Fruit fly (Drosophila melanogaster) whole organism, embryonic: ENCODE results near the gene CG12948.

Experiments used
- ATbp ChIP-seq: fragments of 200-800 bp; sonication (Bioruptor generic); optimal IDR thresholded peaks from 2 replicates; lab custom pipeline; 2017; ENCODE audit warnings: missing biosample characterization, mild to moderate bottlenecking, missing genetic modification characterization, missing genetic modification reagents
- Bgb ChIP-seq: fragments of 200-800 bp; sonication (Bioruptor generic); IDR thresholded peaks from 2 replicates; pipeline ENCODE4 v1.3.6; 2022; ENCODE audit warnings: missing biosample characterization, missing genetic modification characterization; ENCODE audit not compliant: partially characterized antibody
- C15 ChIP-seq: fragments of 200-800 bp; sonication (Bioruptor generic); IDR thresholded peaks from 3 replicates; pipeline ENCODE4 v1.3.6; 2022; ENCODE audit warnings: missing biosample characterization, missing genetic modification characterization
- CG12236 ChIP-seq: fragments of 200-800 bp; sonication (Bioruptor generic); optimal IDR thresholded peaks from 2 replicates; lab custom pipeline; 2016; ENCODE audit warnings: missing biosample characterization, missing genetic modification characterization
- CG14050 ChIP-seq: fragments of 200-800 bp; sonication (Bioruptor generic); IDR thresholded peaks from 3 replicates; pipeline ENCODE4 v1.3.6; 2022; ENCODE audit warnings: missing biosample characterization, missing genetic modification characterization
- CG14441 ChIP-seq: fragments of 200-800 bp; sonication (Bioruptor generic); IDR thresholded peaks from 2 replicates; pipeline ENCODE4 v1.3.6; 2022; ENCODE audit warnings: missing biosample characterization, missing genetic modification characterization
- CG1529 ChIP-seq: fragments of 200-800 bp; sonication (Bioruptor generic); optimal IDR thresholded peaks from 3 replicates; lab custom pipeline; 2018; ENCODE audit warnings: missing biosample characterization, missing genetic modification characterization
- CG17361 ChIP-seq: fragments of 200-800 bp; sonication (Bioruptor generic); IDR thresholded peaks from 3 replicates; pipeline ENCODE4 v1.3.6; 2022; ENCODE audit warnings: missing biosample characterization, missing genetic modification characterization
- CG2120 ChIP-seq: fragments of 200-800 bp; sonication (Bioruptor generic); optimal IDR thresholded peaks from 3 replicates; lab custom pipeline; 2016; ENCODE audit warnings: missing biosample characterization, missing genetic modification characterization
- CG3995 ChIP-seq: fragments of 200-800 bp; sonication (Bioruptor generic); optimal IDR thresholded peaks from 3 replicates; lab custom pipeline; 2016; ENCODE audit warnings: missing biosample characterization, missing genetic modification characterization
- CG4282 ChIP-seq: fragments of 200-800 bp; sonication (Bioruptor generic); optimal IDR thresholded peaks from 2 replicates; lab custom pipeline; 2016; ENCODE audit warnings: missing biosample characterization, missing genetic modification characterization
- CG5245 ChIP-seq: fragments of 200-800 bp; sonication (Bioruptor generic); optimal IDR thresholded peaks from 3 replicates; lab custom pipeline; 2016; ENCODE audit warnings: missing biosample characterization, missing genetic modification characterization
- CG6854 ChIP-seq: fragments of 200-800 bp; sonication (Bioruptor generic); optimal IDR thresholded peaks from 3 replicates; lab custom pipeline; 2017; ENCODE audit warnings: missing biosample characterization, mild to moderate bottlenecking, missing genetic modification characterization
- CG7357 ChIP-seq: fragments of 200-800 bp; sonication (Bioruptor generic); IDR thresholded peaks from 3 replicates; pipeline ENCODE4 v1.3.6; 2022; ENCODE audit warnings: missing biosample characterization, missing genetic modification characterization
- CG7372 ChIP-seq: fragments of 200-800 bp; sonication (Bioruptor generic); IDR thresholded peaks from 2 replicates; pipeline ENCODE4 v1.3.6; 2022; ENCODE audit warnings: missing biosample characterization, missing genetic modification characterization
- CG7556 ChIP-seq: fragments of 200-800 bp; sonication (Bioruptor generic); optimal IDR thresholded peaks from 2 replicates; lab custom pipeline; 2017; ENCODE audit warnings: missing biosample characterization, mild to moderate bottlenecking, missing genetic modification characterization
- CG8765 ChIP-seq: fragments of 200-800 bp; sonication (Bioruptor generic); IDR thresholded peaks from 2 replicates; pipeline ENCODE4 v1.3.6; 2022; ENCODE audit warnings: missing biosample characterization, missing genetic modification characterization
- CHES-1-like ChIP-seq: fragments of 200-800 bp; sonication (Bioruptor generic); optimal IDR thresholded peaks from 2 replicates; lab custom pipeline; 2016; ENCODE audit warnings: missing biosample characterization, missing genetic modification characterization
- D ChIP-seq, 2 experiments: fragments of 200-800 bp in 1 of 2; fragments of >200 bp in 1 of 2; sonication (Bioruptor generic) in 1 of 2; optimal IDR thresholded peaks; 2 replicates in 1 of 2; 3 replicates in 1 of 2; lab custom pipeline; 2017; ENCODE audit warnings: mild to moderate bottlenecking in 1 of 2, missing biosample characterization in 1 of 2, missing genetic modification characterization in 1 of 2, missing genetic modification reagents in 1 of 2
- Dip2 ChIP-seq: fragments of 200-800 bp; sonication (Bioruptor generic); IDR thresholded peaks from 2 replicates; pipeline ENCODE4 v1.3.6; 2022; ENCODE audit warnings: missing biosample characterization, missing genetic modification characterization
- E2f1 ChIP-seq: fragments of 200-800 bp; sonication (Bioruptor generic); IDR thresholded peaks from 2 replicates; pipeline ENCODE4 v1.3.6; 2022; ENCODE audit warnings: missing biosample characterization, missing genetic modification characterization
- HmgD ChIP-seq: fragments of 200-800 bp; sonication (Bioruptor generic); optimal IDR thresholded peaks from 3 replicates; lab custom pipeline; 2016; ENCODE audit warnings: missing biosample characterization, missing genetic modification characterization
- Hsf ChIP-seq: fragments of 200-800 bp; sonication (Bioruptor generic); optimal IDR thresholded peaks from 3 replicates; lab custom pipeline; 2016; ENCODE audit warnings: missing biosample characterization, missing genetic modification characterization
- Lim3 ChIP-seq: fragments of 200-800 bp; sonication (Bioruptor generic); IDR thresholded peaks from 2 replicates; pipeline ENCODE4 v1.3.6; 2022; ENCODE audit warnings: missing biosample characterization, missing genetic modification characterization
- Ptx1 ChIP-seq: fragments of 200-800 bp; sonication (Bioruptor generic); IDR thresholded peaks from 2 replicates; pipeline ENCODE4 v1.3.6; 2022; ENCODE audit warnings: missing biosample characterization, missing genetic modification characterization
- Rx ChIP-seq: fragments of 200-800 bp; sonication (Bioruptor generic); IDR thresholded peaks from 2 replicates; pipeline ENCODE4 v1.3.6; 2022; ENCODE audit warnings: missing biosample characterization, missing genetic modification characterization
- Ssrp ChIP-seq: fragments of 200-800 bp; sonication (Bioruptor generic); optimal IDR thresholded peaks from 2 replicates; lab custom pipeline; 2018; ENCODE audit warnings: missing biosample characterization, mild to moderate bottlenecking, missing genetic modification characterization, moderate library complexity
- chinmo ChIP-seq: fragments of 200-800 bp; sonication (Bioruptor generic); IDR thresholded peaks from 4 replicates; pipeline ENCODE4 v1.3.6; 2022; ENCODE audit warnings: missing biosample characterization, missing genetic modification characterization; ENCODE audit not compliant: partially characterized antibody
- chm ChIP-seq: fragments of 200-800 bp; sonication (Bioruptor generic); IDR thresholded peaks from 2 replicates; pipeline ENCODE4 v1.3.6; 2022; ENCODE audit warnings: missing biosample characterization, missing genetic modification characterization
- danr ChIP-seq: fragments of 200-800 bp; sonication (Bioruptor generic); IDR thresholded peaks from 2 replicates; pipeline ENCODE4 v1.3.6; 2022; ENCODE audit warnings: missing biosample characterization, missing genetic modification characterization
- dimm ChIP-seq: fragments of 200-800 bp; sonication (Bioruptor generic); IDR thresholded peaks from 2 replicates; pipeline ENCODE4 v1.3.6; 2022; ENCODE audit warnings: missing biosample characterization, missing genetic modification characterization
- dmrt11E ChIP-seq: fragments of 200-800 bp; sonication (Bioruptor generic); optimal IDR thresholded peaks from 3 replicates; lab custom pipeline; 2018; ENCODE audit warnings: missing biosample characterization, mild to moderate bottlenecking, missing genetic modification characterization, moderate library complexity
- fd96Cb ChIP-seq: fragments of 200-800 bp; sonication (Bioruptor generic); optimal IDR thresholded peaks from 2 replicates; lab custom pipeline; 2018; ENCODE audit warnings: missing biosample characterization, mild to moderate bottlenecking, missing genetic modification characterization, moderate library complexity
- gcm ChIP-seq: fragments of 200-800 bp; sonication (Bioruptor generic); optimal IDR thresholded peaks from 2 replicates; lab custom pipeline; 2019; ENCODE audit warnings: missing biosample characterization, mild to moderate bottlenecking, missing genetic modification characterization, moderate library complexity
- hkb ChIP-seq, 2 experiments: fragments of 200-800 bp in 1 of 2; fragments of >200 bp in 1 of 2; sonication (Bioruptor generic) in 1 of 2; IDR thresholded peaks in 1 of 2; optimal IDR thresholded peaks in 1 of 2; 2 replicates each; pipeline versions ENCODE4 v1.3.6 to Lab custom; 2017 to 2022; ENCODE audit warnings: missing biosample characterization in 1 of 2, missing genetic modification characterization in 1 of 2
- knrl ChIP-seq: fragments of 200-800 bp; sonication (Bioruptor generic); IDR thresholded peaks from 3 replicates; pipeline ENCODE4 v1.3.6; 2022; ENCODE audit warnings: missing biosample characterization, missing genetic modification characterization; ENCODE audit not compliant: partially characterized antibody
- mirr ChIP-seq: fragments of 200-800 bp; sonication (Bioruptor generic); optimal IDR thresholded peaks from 3 replicates; lab custom pipeline; 2018; ENCODE audit warnings: missing biosample characterization, mild to moderate bottlenecking, missing genetic modification characterization
- mld ChIP-seq: fragments of 200-800 bp; sonication (Bioruptor generic); IDR thresholded peaks from 3 replicates; pipeline ENCODE4 v1.3.6; 2022; ENCODE audit warnings: missing biosample characterization, missing genetic modification characterization; ENCODE audit not compliant: partially characterized antibody
- odd ChIP-seq: fragments of 200-800 bp; sonication (Bioruptor generic); optimal IDR thresholded peaks from 2 replicates; lab custom pipeline; 2017; ENCODE audit warnings: missing biosample characterization, mild to moderate bottlenecking, missing genetic modification characterization
- pan ChIP-seq, 4 experiments: fragments of >200 bp in 3 of 4; fragments of 200-800 bp in 1 of 4; sonication (Bioruptor generic) in 1 of 4; optimal IDR thresholded peaks in 3 of 4; IDR thresholded peaks in 1 of 4; 2 replicates each; pipeline versions ENCODE4 v1.3.6 to Lab custom; 2017 to 2022; ENCODE audit warnings: missing biosample characterization in 2 of 4, missing genetic modification characterization in 2 of 4, mixed read lengths in 1 of 4
- pita ChIP-seq: fragments of 200-800 bp; sonication (Bioruptor generic); optimal IDR thresholded peaks from 2 replicates; lab custom pipeline; 2017; ENCODE audit warnings: missing biosample characterization, mild to moderate bottlenecking, missing genetic modification characterization
- pros ChIP-seq: fragments of 200-800 bp; sonication (Bioruptor generic); optimal IDR thresholded peaks from 3 replicates; lab custom pipeline; 2019; ENCODE audit warnings: missing biosample characterization, mild to moderate bottlenecking, missing genetic modification characterization, moderate library complexity
- salm ChIP-seq: fragments of 200-800 bp; sonication (Bioruptor generic); optimal IDR thresholded peaks from 2 replicates; lab custom pipeline; 2018; ENCODE audit warnings: missing biosample characterization, mild to moderate bottlenecking, missing genetic modification characterization
- slbo ChIP-seq: fragments of 200-800 bp; sonication (Bioruptor generic); IDR thresholded peaks from 2 replicates; pipeline ENCODE4 v1.3.6; 2022; ENCODE audit warnings: missing biosample characterization, missing genetic modification characterization
- sob ChIP-seq: fragments of 200-800 bp; sonication (Bioruptor generic); IDR thresholded peaks from 2 replicates; pipeline ENCODE4 v1.3.6; 2022; ENCODE audit warnings: missing biosample characterization, missing genetic modification characterization
- tio ChIP-seq: fragments of 200-800 bp; sonication (Bioruptor generic); optimal IDR thresholded peaks from 2 replicates; lab custom pipeline; 2017; ENCODE audit warnings: missing biosample characterization, missing genetic modification characterization, inconsistent platforms
- toy ChIP-seq: fragments of 200-800 bp; sonication (Bioruptor generic); IDR thresholded peaks from 2 replicates; pipeline ENCODE4 v1.3.6; 2022; ENCODE audit warnings: missing biosample characterization, missing genetic modification characterization
- wdn ChIP-seq: fragments of 200-800 bp; sonication (Bioruptor generic); IDR thresholded peaks from 2 replicates; pipeline ENCODE4 v1.3.6; 2022; ENCODE audit warnings: missing biosample characterization, missing genetic modification characterization
- zfh2 ChIP-seq: fragments of 200-800 bp; sonication (Bioruptor generic); optimal IDR thresholded peaks from 2 replicates; lab custom pipeline; 2016; ENCODE audit warnings: missing biosample characterization, missing genetic modification characterization

The CG12948 gene

dm6 chr3R:9771519-9771972 lies 24.0 kb upstream of the CG12948 start, which contains the start of gene CG9471 (continued):
- no peak for TF ChIP-seq chinmo (GFP tag; lab: Robert Waterston, UW)
- peak; percentile 90 for TF ChIP-seq CG14050 (GFP tag; lab: Robert Waterston, UW)
- peak; percentile 93 for TF ChIP-seq chm (GFP tag; lab: Robert Waterston, UW)
- peak; percentile 91 for TF ChIP-seq CG14441 (GFP tag; lab: Robert Waterston, UW)
- peak; percentile 94 for TF ChIP-seq sob (GFP tag; lab: Robert Waterston, UW)
- peak; percentile 94 for TF ChIP-seq Hsf (GFP tag; lab: Kevin White, UChicago)
- no peak for TF ChIP-seq mld (GFP tag; lab: Robert Waterston, UW)
- no peak for TF ChIP-seq pan (optimal IDR thresholded peaks at IDR 0.05; lab: Kevin White, UChicago)
- TF ChIP-seq pan (GFP tag; optimal IDR thresholded peaks at IDR 0.05 in 1 of 2, IDR thresholded peaks at IDR 0.05 in 1 of 2) = peak in 1 of 2 experiments; percentile 95
- peak; percentile 70; the same call in 1 of the 2 replicates for TF ChIP-seq CG8765
- TF ChIP-seq Ssrp (tag; lab: Kevin White, UChicago) = peak; percentile 87
- TF ChIP-seq CG2120 (GFP tag; lab: Kevin White, UChicago) = peak; percentile 96
- peak; percentile 74 for TF ChIP-seq danr (GFP tag; lab: Robert Waterston, UW)
- TF ChIP-seq CG12236 (GFP tag; lab: Kevin White, UChicago) = peak; percentile 81
- TF ChIP-seq pita (GFP tag; lab: Kevin White, UChicago) = no peak
- peak; percentile 92 for TF ChIP-seq fd96Cb (tag; lab: Kevin White, UChicago)
- peak; percentile 92 for TF ChIP-seq CG7372 (GFP tag; lab: Robert Waterston, UW)
- TF ChIP-seq knrl (GFP tag; lab: Robert Waterston, UW) = no peak
- TF ChIP-seq toy = peak; percentile 76; the same call in 1 of the 2 replicates
- TF ChIP-seq CG5245 (GFP tag; lab: Kevin White, UChicago) = peak; percentile 77
- TF ChIP-seq CG17361 = peak; percentile 93
- peak; percentile 96 for TF ChIP-seq Ptx1 (GFP tag; lab: Robert Waterston, UW)
- TF ChIP-seq dimm = peak; percentile 68; the same call in 1 of the 2 replicates
- TF ChIP-seq Lim3 (GFP tag; lab: Robert Waterston, UW) = peak; percentile 65; the same call in 1 of the 2 replicates
- TF ChIP-seq wdn (GFP tag; lab: Robert Waterston, UW) = peak; percentile 89
- TF ChIP-seq Dip2 (GFP tag; lab: Robert Waterston, UW) = peak; percentile 25; the same call in 1 of the 2 replicates
- peak; percentile 47 for TF ChIP-seq HmgD (GFP tag; lab: Kevin White, UChicago)
- peak; percentile 84 for TF ChIP-seq CHES-1-like (GFP tag; lab: Kevin White, UChicago)
- no peak for TF ChIP-seq pros (GFP tag; lab: Kevin White, UChicago)
- peak; percentile 83 for TF ChIP-seq dmrt11E (tag; lab: Kevin White, UChicago)
- peak; percentile 96 for TF ChIP-seq slbo
- TF ChIP-seq gcm (GFP tag; lab: Kevin White, UChicago) = peak; percentile 94
- peak; percentile 90 for TF ChIP-seq CG7556 (GFP tag; lab: Kevin White, UChicago)
- TF ChIP-seq zfh2 (GFP tag; lab: Kevin White, UChicago) = peak; percentile 85
- TF ChIP-seq CG3995 = peak; percentile 69
- peak; percentile 88 for TF ChIP-seq mirr (GFP tag; lab: Kevin White, UChicago)
- TF ChIP-seq ATbp (GFP tag; lab: Kevin White, UChicago) = peak; percentile 88
- TF ChIP-seq E2f1 (GFP tag; lab: Robert Waterston, UW) = peak; percentile 91
- TF ChIP-seq hkb (optimal IDR thresholded peaks at IDR 0.05; lab: Kevin White, UChicago) = no peak
- peak; percentile 95 for TF ChIP-seq hkb (GFP tag; IDR thresholded peaks at IDR 0.05; lab: Robert Waterston, UW)
- no peak for TF ChIP-seq tio
- peak; percentile 65 for TF ChIP-seq CG4282 (GFP tag; lab: Kevin White, UChicago)
- TF ChIP-seq CG1529 (GFP tag; lab: Kevin White, UChicago) = peak; percentile 80
- no peak for TF ChIP-seq D (optimal IDR thresholded peaks at IDR 0.05; lab: Kevin White, UChicago)
- peak; percentile 78 for TF ChIP-seq D (GFP tag; optimal IDR thresholded peaks at IDR 0.05; lab: Kevin White, UChicago)
- TF ChIP-seq Bgb (GFP tag; lab: Robert Waterston, UW) = peak; percentile 15; the same call in 1 of the 2 replicates
- peak; percentile 85 for TF ChIP-seq CG6854 (GFP tag; lab: Kevin White, UChicago)
- TF ChIP-seq odd (GFP tag; lab: Kevin White, UChicago) = peak; percentile 83
- TF ChIP-seq salm (tag; lab: Kevin White, UChicago) = peak; percentile 87
- peak; percentile 90 for TF ChIP-seq Rx (GFP tag; lab: Robert Waterston, UW)
- TF ChIP-seq CG7357 (GFP tag; lab: Robert Waterston, UW) = peak; percentile 83
- peak; percentile 71; the same call in 1 of the 3 replicates for TF ChIP-seq C15
